Worm (Caenorhabditis elegans) whole organism, late embryonic: Measurements from ENCODE around the gene K02D10.8.

Experiments used
- K09A11.1 ChIP-seq: sonication (generic microtip); optimal IDR thresholded peaks from 2 replicates; lab custom pipeline; 2017; ENCODE audit warnings: antibody characterized with exemption, mild to moderate bottlenecking, missing genetic modification characterization, missing compliant biosample characterization; ENCODE audit not compliant: insufficient read depth
- ceh-45 ChIP-seq: fragments of 200-800 bp; sonication (Bioruptor generic); IDR thresholded peaks from 2 replicates; pipeline ENCODE4 v1.3.6; 2022; ENCODE audit warnings: missing genetic modification reagents, missing genetic modification characterization, missing compliant biosample characterization

ce11 chrIII:8785426-8785825 lies 751 bp upstream of the K02D10.8 start:
- no peak for TF ChIP-seq K09A11.1 (tag; lab: Kevin White, UChicago)
- TF ChIP-seq ceh-45: no peak
